Fruit fly (Drosophila melanogaster): ENCODE measurements around the gene NLaz.

The NLaz gene

DNA sequence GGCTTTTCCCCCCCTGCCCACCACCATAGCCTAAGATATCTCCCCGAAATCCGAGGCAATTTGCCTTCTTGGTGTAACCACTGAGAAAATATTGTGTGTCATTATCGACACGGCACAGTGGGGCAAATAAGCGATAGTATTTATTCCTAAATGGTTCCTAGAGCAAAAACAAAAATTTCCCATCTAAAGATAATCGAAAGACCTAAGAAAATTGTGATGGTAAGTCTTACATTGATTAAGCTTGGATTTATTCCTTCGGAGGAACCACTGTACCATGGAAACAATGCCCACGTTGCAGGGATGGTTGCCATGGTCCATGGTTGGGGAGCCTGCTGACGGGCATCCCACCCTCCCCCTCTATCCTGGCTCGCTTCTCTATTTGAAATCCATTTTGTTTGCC is 45.2 kb downstream of the NLaz start (continued):
- no peak for TF ChIP-seq NC2α (GFP tag; optimal IDR thresholded peaks at IDR 0.05)
- TF ChIP-seq bbx (GFP tag; IDR thresholded peaks at IDR 0.05; ENCODE audit: partially characterized antibody): no peak
- TF ChIP-seq gem (tag; optimal IDR thresholded peaks at IDR 0.05): peak; percentile 54
- no peak for TF ChIP-seq CG33557 (GFP tag; optimal IDR thresholded peaks at IDR 0.05)
- peak; percentile 49; the same call in 2 of the 3 replicates for TF ChIP-seq CG11695 (GFP tag; IDR thresholded peaks at IDR 0.05)
- TF ChIP-seq CG11723 (GFP tag; optimal IDR thresholded peaks at IDR 0.05): no peak
- peak; percentile 55 for TF ChIP-seq CG2678 (tag; optimal IDR thresholded peaks at IDR 0.05)
- no peak for TF ChIP-seq pfk (GFP tag; optimal IDR thresholded peaks at IDR 0.05)
- no peak for TF ChIP-seq prd (optimal IDR thresholded peaks at IDR 0.05)
- TF ChIP-seq prd (GFP tag; IDR thresholded peaks at IDR 0.05): peak; percentile 53; the same call in 2 of the 3 replicates
- TF ChIP-seq CG6854 (GFP tag; optimal IDR thresholded peaks at IDR 0.05): no peak
- no peak for TF ChIP-seq CG32772 (GFP tag; IDR thresholded peaks at IDR 0.05)
- no peak for TF ChIP-seq emc (GFP tag; optimal IDR thresholded peaks at IDR 0.05)
- no peak for TF ChIP-seq CG2202 (tag; optimal IDR thresholded peaks at IDR 0.05)
- no peak for TF ChIP-seq CG5953 (GFP tag; IDR thresholded peaks at IDR 0.05)
- TF ChIP-seq sqz (GFP tag; optimal IDR thresholded peaks at IDR 0.05): no peak
- no peak for TF ChIP-seq B-H2 (GFP tag; optimal IDR thresholded peaks at IDR 0.05)
- TF ChIP-seq Jarid2 (GFP tag; optimal IDR thresholded peaks at IDR 0.05): no peak
- no peak for TF ChIP-seq mam (GFP tag; optimal IDR thresholded peaks at IDR 0.05)
- no peak for TF ChIP-seq CG17361 (GFP tag; IDR thresholded peaks at IDR 0.05)
- TF ChIP-seq Lpt (GFP tag; optimal IDR thresholded peaks at IDR 0.05): no peak
- TF ChIP-seq CG10274 (GFP tag; optimal IDR thresholded peaks at IDR 0.05): no peak
- TF ChIP-seq ash1 (GFP tag; optimal IDR thresholded peaks at IDR 0.05): no peak
- TF ChIP-seq CG12299 (tag; optimal IDR thresholded peaks at IDR 0.05): no peak
- TF ChIP-seq Med (GFP tag): peak; percentile 89
- no peak for TF ChIP-seq CG6272 (GFP tag; IDR thresholded peaks at IDR 0.05)
- peak; percentile 0 for TF ChIP-seq nmo (GFP tag; optimal IDR thresholded peaks at IDR 0.05)
- TF ChIP-seq Xrp1 (GFP tag; IDR thresholded peaks at IDR 0.05): peak; percentile 48; the same call in 1 of the 2 replicates
- TF ChIP-seq CG32767 (GFP tag; IDR thresholded peaks at IDR 0.05): peak; percentile 31; the same call in 1 of the 2 replicates
- TF ChIP-seq Sry-β (GFP tag; optimal IDR thresholded peaks at IDR 0.05): no peak
- TF ChIP-seq CG4854 (GFP tag; optimal IDR thresholded peaks at IDR 0.05): no peak
- TF ChIP-seq bab2 (GFP tag; optimal IDR thresholded peaks at IDR 0.05): peak; percentile 13
- TF ChIP-seq bcd (GFP tag; optimal IDR thresholded peaks at IDR 0.05): peak; percentile 23
- no peak for TF ChIP-seq Hr78 (GFP tag; optimal IDR thresholded peaks at IDR 0.05)
- TF ChIP-seq CG14050 (GFP tag; IDR thresholded peaks at IDR 0.05): no peak
- TF ChIP-seq CG3065 (GFP tag; optimal IDR thresholded peaks at IDR 0.05): no peak
- no peak for TF ChIP-seq HmgD (GFP tag; optimal IDR thresholded peaks at IDR 0.05)
- TF ChIP-seq tio (GFP tag; optimal IDR thresholded peaks at IDR 0.05): peak; percentile 21
- TF ChIP-seq CG2129 (GFP tag; IDR thresholded peaks at IDR 0.05; ENCODE audit: partially characterized antibody): no peak
- TF ChIP-seq Atf-2 (GFP tag; optimal IDR thresholded peaks at IDR 0.05): no peak
- TF ChIP-seq CG13296 (GFP tag; optimal IDR thresholded peaks at IDR 0.05): no peak
- TF ChIP-seq crol (GFP tag; IDR thresholded peaks at IDR 0.05): peak; percentile 9; the same call in 1 of the 2 replicates
- TF ChIP-seq Opbp (GFP tag; IDR thresholded peaks at IDR 0.05; ENCODE audit: partially characterized antibody): no peak
- no peak for TF ChIP-seq rib (GFP tag; IDR thresholded peaks at IDR 0.05)
- TF ChIP-seq zen (tag; optimal IDR thresholded peaks at IDR 0.05): no peak
- 0 out of 3 replicates have a peak, but pooled peaks have one; percentile 58 for TF ChIP-seq ci (GFP tag; IDR thresholded peaks at IDR 0.05)
- TF ChIP-seq phol (tag; optimal IDR thresholded peaks at IDR 0.05): peak; percentile 9
- TF ChIP-seq CG10543 (GFP tag; optimal IDR thresholded peaks at IDR 0.05): no peak
- no peak for TF ChIP-seq en (GFP tag; optimal IDR thresholded peaks at IDR 0.05)
- peak; percentile 29 for TF ChIP-seq CG12769 (tag; optimal IDR thresholded peaks at IDR 0.05)
- TF ChIP-seq CG13775 (GFP tag; optimal IDR thresholded peaks at IDR 0.05): no peak

Measured in whole organism, embryonic.